Worm (Caenorhabditis elegans) whole organism, L1 larva: ENCODE measurements around the gene C01G12.5.

Experiments used
- C16A3.4 ChIP-seq: fragments of 150-350 bp; optimal IDR thresholded peaks from 2 replicates; lab custom pipeline; 2014; ENCODE audit warnings: missing biosample characterization, missing genetic modification characterization
- F16B12.6 ChIP-seq: fragments of 150-350 bp; optimal IDR thresholded peaks from 2 replicates; lab custom pipeline; 2014; ENCODE audit warnings: missing biosample characterization, missing genetic modification characterization
- Y116A8C.19 ChIP-seq: sonication (generic microtip); optimal IDR thresholded peaks from 2 replicates; lab custom pipeline; 2016; ENCODE audit warnings: missing compliant biosample characterization, missing genetic modification characterization, borderline replicate concordance
- aha-1 ChIP-seq: fragments of 150-350 bp; optimal IDR thresholded peaks from 2 replicates; lab custom pipeline; 2014; ENCODE audit warnings: missing biosample characterization, missing genetic modification characterization
- alr-1 ChIP-seq: fragments of 200-800 bp; sonication (Bioruptor generic); optimal IDR thresholded peaks from 2 replicates; lab custom pipeline; 2018; ENCODE audit warnings: borderline replicate concordance, mild to moderate bottlenecking, missing genetic modification characterization, missing compliant biosample characterization
- blmp-1 ChIP-seq: fragments of 150-350 bp; optimal IDR thresholded peaks from 2 replicates; lab custom pipeline; 2014; ENCODE audit warnings: missing biosample characterization, missing genetic modification characterization
- ceh-8 ChIP-seq: fragments of 200-800 bp; sonication (Bioruptor generic); optimal IDR thresholded peaks from 2 replicates; lab custom pipeline; 2018; ENCODE audit warnings: mild to moderate bottlenecking, missing genetic modification characterization, moderate library complexity, missing compliant biosample characterization
- ceh-82 ChIP-seq, 3 experiments: fragments of 150-350 bp in 1 of 3; sonication (generic microtip) in 2 of 3; optimal IDR thresholded peaks; 2 replicates each; lab custom pipeline; 2014 to 2017; ENCODE audit warnings: missing biosample characterization in 3 of 3, missing genetic modification characterization in 3 of 3
- ceh-88 ChIP-seq: fragments of 200-800 bp; sonication (Bioruptor generic); IDR thresholded peaks from 2 replicates; pipeline ENCODE4 v1.3.6; 2022; ENCODE audit warnings: missing genetic modification characterization, missing compliant biosample characterization
- ces-1 ChIP-seq: fragments of 150-350 bp; optimal IDR thresholded peaks from 2 replicates; lab custom pipeline; 2014; ENCODE audit warnings: missing biosample characterization, missing genetic modification reagents, missing genetic modification characterization
- dpl-1 ChIP-seq, 3 experiments: fragments of 150-350 bp in 2 of 3; sonication (generic microtip) in 1 of 3; optimal IDR thresholded peaks; 2 replicates each; lab custom pipeline; 2014 to 2017; ENCODE audit warnings: missing biosample characterization in 3 of 3, missing genetic modification characterization in 3 of 3, missing genetic modification reagents in 3 of 3
- dsc-1 ChIP-seq: sonication (generic microtip); optimal IDR thresholded peaks from 2 replicates; lab custom pipeline; 2016; ENCODE audit warnings: mild to moderate bottlenecking, missing genetic modification characterization, missing compliant biosample characterization
- efl-1 ChIP-seq, 4 experiments: fragments of 150-350 bp; optimal IDR thresholded peaks in 3 of 4; peaks in 1 of 4; 1 replicate in 1 of 4; 2 replicates in 3 of 4; lab custom pipeline; 2014; ENCODE audit warnings: missing biosample characterization in 2 of 4, missing genetic modification characterization in 2 of 4, missing genetic modification reagents in 2 of 4
- fkh-10 ChIP-seq: sonication (generic microtip); optimal IDR thresholded peaks from 2 replicates; lab custom pipeline; 2017; ENCODE audit warnings: missing biosample characterization, missing genetic modification reagents, missing genetic modification characterization
- fkh-8 ChIP-seq: sonication (generic microtip); optimal IDR thresholded peaks from 2 replicates; lab custom pipeline; 2016; ENCODE audit warnings: mild to moderate bottlenecking, missing genetic modification characterization, missing compliant biosample characterization
- grh-1 ChIP-seq: fragments of 200-800 bp; sonication (Bioruptor generic); IDR thresholded peaks from 2 replicates; pipeline ENCODE4 v1.3.6; 2022; ENCODE audit warnings: missing genetic modification reagents, missing genetic modification characterization, missing compliant biosample characterization
- hlh-17 ChIP-seq: fragments of 200-800 bp; sonication (Bioruptor generic); optimal IDR thresholded peaks from 2 replicates; lab custom pipeline; 2018; ENCODE audit warnings: missing genetic modification characterization, mild to moderate bottlenecking, missing compliant biosample characterization, moderate library complexity, borderline replicate concordance
- hpl-2 ChIP-seq: fragments of 150-350 bp; optimal IDR thresholded peaks from 2 replicates; lab custom pipeline; 2014; ENCODE audit warnings: missing biosample characterization, missing genetic modification reagents, missing genetic modification characterization
- irx-1 ChIP-seq: sonication (generic microtip); optimal IDR thresholded peaks from 2 replicates; lab custom pipeline; 2016; ENCODE audit warnings: missing genetic modification characterization, missing compliant biosample characterization
- lin-13 ChIP-seq: fragments of 150-350 bp; optimal IDR thresholded peaks from 2 replicates; lab custom pipeline; 2014; ENCODE audit warnings: missing biosample characterization, missing genetic modification reagents, missing genetic modification characterization
- lin-14 ChIP-seq: fragments of 200-800 bp; sonication (Bioruptor generic); optimal IDR thresholded peaks from 2 replicates; lab custom pipeline; 2018; ENCODE audit warnings: mild to moderate bottlenecking, missing genetic modification characterization, moderate library complexity, missing compliant biosample characterization
- lin-15B ChIP-seq: fragments of 150-350 bp; sonication (generic microtip); optimal IDR thresholded peaks from 3 replicates; lab custom pipeline; 2014; ENCODE audit warnings: missing biosample characterization, missing genetic modification characterization
- lin-39 ChIP-seq: fragments of 150-350 bp; optimal IDR thresholded peaks from 2 replicates; lab custom pipeline; 2014; ENCODE audit warnings: missing biosample characterization, missing genetic modification reagents, missing genetic modification characterization
- mef-2 ChIP-seq: fragments of 150-350 bp; optimal IDR thresholded peaks from 2 replicates; lab custom pipeline; 2014; ENCODE audit warnings: missing biosample characterization, missing genetic modification characterization
- nhr-12 ChIP-seq: sonication (generic microtip); optimal IDR thresholded peaks from 2 replicates; lab custom pipeline; 2017; ENCODE audit warnings: missing biosample characterization, missing genetic modification characterization
- nhr-19 ChIP-seq: fragments of 200-800 bp; sonication (Bioruptor generic); conservative IDR thresholded peaks from 2 replicates; pipeline ENCODE4 v1.3.6; 2022; ENCODE audit warnings: missing genetic modification characterization, missing compliant biosample characterization
- nhr-28 ChIP-seq: fragments of 150-350 bp; optimal IDR thresholded peaks from 2 replicates; lab custom pipeline; 2014; ENCODE audit warnings: missing biosample characterization, missing genetic modification characterization
- nhr-76 ChIP-seq: sonication (generic microtip); optimal IDR thresholded peaks from 2 replicates; lab custom pipeline; 2017; ENCODE audit warnings: missing biosample characterization, missing genetic modification characterization
- nhr-77 ChIP-seq: fragments of 150-350 bp; optimal IDR thresholded peaks from 2 replicates; lab custom pipeline; 2014; ENCODE audit warnings: missing biosample characterization, missing genetic modification characterization
- nhr-84 ChIP-seq: sonication (generic microtip); optimal IDR thresholded peaks from 2 replicates; lab custom pipeline; 2017; ENCODE audit warnings: missing biosample characterization, missing genetic modification characterization
- nhr-90 ChIP-seq: sonication (generic microtip); optimal IDR thresholded peaks from 2 replicates; lab custom pipeline; 2016; ENCODE audit warnings: mild to moderate bottlenecking, missing genetic modification characterization, missing compliant biosample characterization; ENCODE audit not compliant: poor library complexity
- pqm-1 ChIP-seq: sonication (generic microtip); optimal IDR thresholded peaks from 3 replicates; lab custom pipeline; 2017; ENCODE audit warnings: missing biosample characterization, missing genetic modification characterization
- rnt-1 ChIP-seq: sonication (generic microtip); optimal IDR thresholded peaks from 2 replicates; lab custom pipeline; 2016; ENCODE audit warnings: mild to moderate bottlenecking, missing genetic modification characterization, moderate library complexity, missing compliant biosample characterization
- skn-1 ChIP-seq: fragments of 150-350 bp; optimal IDR thresholded peaks from 2 replicates; lab custom pipeline; 2014; ENCODE audit warnings: missing biosample characterization, missing genetic modification characterization
- sox-4 ChIP-seq: sonication (generic microtip); optimal IDR thresholded peaks from 2 replicates; lab custom pipeline; 2016; ENCODE audit warnings: missing genetic modification characterization, missing compliant biosample characterization
- sptf-1 ChIP-seq: fragments of 150-350 bp; optimal IDR thresholded peaks from 2 replicates; lab custom pipeline; 2014; ENCODE audit warnings: missing biosample characterization, missing genetic modification characterization
- tbx-2 ChIP-seq: sonication (generic microtip); optimal IDR thresholded peaks from 2 replicates; lab custom pipeline; 2016; ENCODE audit warnings: missing genetic modification characterization, missing compliant biosample characterization
- unc-86 ChIP-seq: sonication (generic microtip); optimal IDR thresholded peaks from 2 replicates; lab custom pipeline; 2016; ENCODE audit warnings: missing genetic modification characterization, missing compliant biosample characterization
- unc-98 ChIP-seq: fragments of 200-800 bp; sonication (Bioruptor generic); IDR thresholded peaks from 2 replicates; pipeline ENCODE4 v1.3.6; 2022; ENCODE audit warnings: missing genetic modification characterization, missing compliant biosample characterization
- vab-15 ChIP-seq: sonication (generic microtip); optimal IDR thresholded peaks from 2 replicates; lab custom pipeline; 2017; ENCODE audit warnings: missing genotype, mild to moderate bottlenecking, missing genetic modification characterization, missing compliant biosample characterization
- ztf-11 ChIP-seq, 2 experiments: sonication (generic microtip); optimal IDR thresholded peaks; 2 replicates each; lab custom pipeline; 2016 to 2017; ENCODE audit warnings: missing genetic modification characterization in 2 of 2, missing biosample characterization in 1 of 2, missing compliant biosample characterization in 1 of 2

C01G12.5 gene

ce11 chrII:14578716-14579115 lies 8.6 kb downstream of the C01G12.5 start, which contains the start of gene C01G12.9:
C01G12.9 (plus strand) TSS chrII:14579016.
- TF ChIP-seq nhr-84 (tag; lab: Kevin White, UChicago) (no peak), sox-4 (tag; lab: Kevin White, UChicago) (no peak), irx-1 (tag; lab: Kevin White, UChicago) (no peak), efl-1 (optimal IDR thresholded peaks at IDR 0.05; lab: Kevin White, UChicago) (no peak), efl-1 (GFP tag; optimal IDR thresholded peaks at IDR 0.05 in 1 of 2; lab: Kevin White, UChicago) (peak in 1 of 2 experiments; percentile 51), pqm-1 (tag; lab: Kevin White, UChicago) (no peak), lin-14 (no peak), unc-98 (GFP tag; lab: Robert Waterston, UW) (no peak)

ce11 chrII:14578013-14578412 lies 9.3 kb downstream of the C01G12.5 start, which contains the start of gene nspb-7:
nspb-7 (plus strand) TSS chrII:14578313.
- TF ChIP-seq hlh-17 (GFP tag; lab: Kevin White, UChicago) (no peak), lin-14 (no peak), ces-1 (no peak), ztf-11 (tag; optimal IDR thresholded peaks at IDR 0.05; lab: Kevin White, UChicago) (no peak), Y116A8C.19 (tag; lab: Kevin White, UChicago) (no peak), efl-1 (optimal IDR thresholded peaks at IDR 0.05; lab: Kevin White, UChicago) (no peak), efl-1 (GFP tag; optimal IDR thresholded peaks at IDR 0.05 in 1 of 2; lab: Kevin White, UChicago) (no peak), alr-1 (tag; lab: Kevin White, UChicago) (no peak), F16B12.6 (tag; lab: Kevin White, UChicago) (no peak), grh-1 (GFP tag; lab: Robert Waterston, UW) (no peak), ceh-8 (no peak), C16A3.4 (no peak), dpl-1 (GFP tag; optimal IDR thresholded peaks at IDR 0.05; lab: Kevin White, UChicago) (no peak), hpl-2 (GFP tag; lab: Kevin White, UChicago) (no peak), aha-1 (tag; lab: Kevin White, UChicago) (no peak), nhr-90 (tag; lab: Kevin White, UChicago) (no peak)

ce11 chrII:14576429-14576828 lies 10.9 kb downstream of the C01G12.5 start, which contains the start of gene C01G12.13:
C01G12.13 (plus strand) TSS chrII:14576729.
- TF ChIP-seq ceh-88 (GFP tag; lab: Robert Waterston, UW) (no peak), nhr-19 (GFP tag; lab: Robert Waterston, UW) (no peak), skn-1 (tag; lab: Kevin White, UChicago) (no peak), Y116A8C.19 (tag; lab: Kevin White, UChicago) (no peak), mef-2 (tag; lab: Kevin White, UChicago) (no peak), hlh-17 (GFP tag; lab: Kevin White, UChicago) (no peak), nhr-90 (tag; lab: Kevin White, UChicago) (no peak), F16B12.6 (tag; lab: Kevin White, UChicago) (no peak), lin-14 (no peak), vab-15 (tag; lab: Kevin White, UChicago) (no peak), lin-13 (GFP tag; lab: Kevin White, UChicago) (no peak), nhr-12 (tag; lab: Kevin White, UChicago) (no peak)

DNA sequence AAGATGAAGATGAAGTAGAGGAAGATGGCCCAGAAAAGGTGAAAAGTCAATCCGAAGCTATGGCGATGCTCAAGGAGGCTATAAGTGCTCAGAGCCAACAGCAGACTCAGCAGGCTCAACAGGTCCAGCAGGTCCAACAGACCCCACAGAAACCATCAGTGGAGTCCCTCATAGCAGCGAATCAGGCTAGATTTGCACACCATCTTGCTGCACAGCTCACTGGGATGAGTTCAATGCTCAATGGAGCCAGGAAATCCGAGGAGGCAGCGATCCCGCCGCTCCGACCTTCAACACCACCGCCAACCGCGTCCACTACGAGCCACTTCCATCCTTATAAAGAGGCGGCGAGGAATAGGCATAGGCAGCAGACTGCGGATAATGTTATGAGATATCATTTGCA lies 12.5 kb downstream of the C01G12.5 start:
- TF ChIP-seq rnt-1 = no peak
- TF ChIP-seq fkh-10 = no peak
- no peak for TF ChIP-seq efl-1 (optimal IDR thresholded peaks at IDR 0.05; lab: Kevin White, UChicago)
- TF ChIP-seq efl-1 (GFP tag; optimal IDR thresholded peaks at IDR 0.05 in 1 of 2; lab: Kevin White, UChicago) = no peak
- TF ChIP-seq unc-86 (tag; lab: Kevin White, UChicago) = no peak
- TF ChIP-seq fkh-8 (tag; lab: Kevin White, UChicago) = no peak
- no peak for TF ChIP-seq mef-2 (tag; lab: Kevin White, UChicago)
- no peak for TF ChIP-seq lin-15B
- no peak for TF ChIP-seq nhr-77
- no peak for TF ChIP-seq lin-39
- TF ChIP-seq blmp-1 = no peak
- TF ChIP-seq nhr-76 (tag; lab: Kevin White, UChicago) = no peak
- TF ChIP-seq hlh-17 (GFP tag; lab: Kevin White, UChicago) = no peak
- TF ChIP-seq sptf-1 (tag; lab: Kevin White, UChicago) = no peak
- TF ChIP-seq ceh-82 (tag; optimal IDR thresholded peaks at IDR 0.05; lab: Kevin White, UChicago) = no peak
- no peak for TF ChIP-seq dsc-1 (tag; lab: Kevin White, UChicago)
- TF ChIP-seq tbx-2 = no peak
- TF ChIP-seq sox-4 (tag; lab: Kevin White, UChicago) = no peak
- no peak for TF ChIP-seq nhr-28
- TF ChIP-seq, all 84 proteins: peak for 0
